Worm (Caenorhabditis elegans) whole organism, L3 larva: ENCODE results near the gene col-12.

Source experiments
- aly-2 ChIP-seq: fragments of 150-350 bp; optimal IDR thresholded peaks from 2 replicates; lab custom pipeline; 2014; ENCODE audit warnings: missing biosample characterization, missing genetic modification characterization
- ceh-28 ChIP-seq: fragments of 150-350 bp; optimal IDR thresholded peaks from 2 replicates; lab custom pipeline; 2014; ENCODE audit warnings: missing biosample characterization, missing genetic modification reagents, missing genetic modification characterization
- elt-2 ChIP-seq: sonication (generic microtip); optimal IDR thresholded peaks from 2 replicates; lab custom pipeline; 2016; ENCODE audit warnings: missing genetic modification reagents, mild to moderate bottlenecking, missing genetic modification characterization, missing compliant biosample characterization
- elt-3 ChIP-seq, 3 experiments: fragments of 150-350 bp in 1 of 3; sonication (generic microtip) in 2 of 3; optimal IDR thresholded peaks; 2 replicates in 2 of 3; 4 replicates in 1 of 3; lab custom pipeline; 2014 to 2017; ENCODE audit warnings: missing biosample characterization in 3 of 3, missing genetic modification characterization in 3 of 3
- fkh-10 ChIP-seq: sonication (generic microtip); optimal IDR thresholded peaks from 2 replicates; lab custom pipeline; 2017; ENCODE audit warnings: missing biosample characterization, missing genetic modification reagents, missing genetic modification characterization
- lin-15B ChIP-seq: fragments of 150-350 bp; optimal IDR thresholded peaks from 2 replicates; lab custom pipeline; 2014; ENCODE audit warnings: missing biosample characterization, missing genetic modification characterization
- lin-39 ChIP-seq: fragments of 150-350 bp; optimal IDR thresholded peaks from 2 replicates; lab custom pipeline; 2018; ENCODE audit warnings: missing biosample characterization, missing genetic modification reagents, missing genetic modification characterization
- nhr-11 ChIP-seq: fragments of 150-350 bp; optimal IDR thresholded peaks from 2 replicates; lab custom pipeline; 2014; ENCODE audit warnings: missing biosample characterization, missing genetic modification characterization
- nhr-43 ChIP-seq: sonication (generic microtip); optimal IDR thresholded peaks from 2 replicates; lab custom pipeline; 2016; ENCODE audit warnings: mild to moderate bottlenecking, missing genetic modification characterization, missing compliant biosample characterization; ENCODE audit not compliant: poor library complexity, severe bottlenecking
- nhr-77 ChIP-seq: fragments of 150-350 bp; optimal IDR thresholded peaks from 2 replicates; lab custom pipeline; 2014; ENCODE audit warnings: missing biosample characterization, missing genetic modification characterization
- pha-4 ChIP-seq: fragments of 150-350 bp; optimal IDR thresholded peaks from 2 replicates; lab custom pipeline; 2014; ENCODE audit warnings: missing biosample characterization, missing genetic modification reagents, missing genetic modification characterization
- snpc-4 ChIP-seq: fragments of 150-350 bp; optimal IDR thresholded peaks from 2 replicates; lab custom pipeline; 2014; ENCODE audit warnings: missing biosample characterization, missing genetic modification characterization
- ztf-11 ChIP-seq: fragments of 150-350 bp; optimal IDR thresholded peaks from 2 replicates; lab custom pipeline; 2014; ENCODE audit warnings: missing biosample characterization, missing genetic modification characterization

ce11 chrV:10425098-10425497 is at the start of gene col-12:
- no peak for TF ChIP-seq aly-2 (tag; lab: Kevin White, UChicago)
- TF ChIP-seq elt-3 (tag; optimal IDR thresholded peaks at IDR 0.05; lab: Kevin White, UChicago) = no peak
- TF ChIP-seq ztf-11 (tag; lab: Kevin White, UChicago) = no peak
- TF ChIP-seq pha-4 (tag; lab: Kevin White, UChicago) = no peak
- TF ChIP-seq snpc-4 = no peak
- TF ChIP-seq lin-39 (tag; lab: Kevin White, UChicago) = no peak
- TF ChIP-seq nhr-11 = no peak
- no peak for TF ChIP-seq nhr-43
- TF ChIP-seq lin-15B (tag; lab: Kevin White, UChicago) = no peak
- no peak for TF ChIP-seq ceh-28
- TF ChIP-seq elt-2 = no peak
- TF ChIP-seq fkh-10 = no peak
- no peak for TF ChIP-seq nhr-77 (tag; lab: Kevin White, UChicago)
